Fruit fly (Drosophila melanogaster) whole organism, embryonic: ENCODE data around the gene E2f2.

ENCODE experiments used
- ATbp ChIP-seq: fragments of 200-800 bp; sonication (Bioruptor generic); optimal IDR thresholded peaks from 2 replicates; lab custom pipeline; 2017; ENCODE audit warnings: missing biosample characterization, mild to moderate bottlenecking, missing genetic modification characterization, missing genetic modification reagents
- Asciz ChIP-seq: fragments of 200-800 bp; sonication (Bioruptor generic); optimal IDR thresholded peaks from 2 replicates; lab custom pipeline; 2017; ENCODE audit warnings: missing biosample characterization, mild to moderate bottlenecking, missing genetic modification characterization, missing genetic modification reagents
- Blimp-1 ChIP-seq: fragments of 200-800 bp; sonication (Bioruptor generic); optimal IDR thresholded peaks from 3 replicates; lab custom pipeline; 2018; ENCODE audit warnings: missing biosample characterization, missing genetic modification characterization, mild to moderate bottlenecking, moderate library complexity, missing genetic modification reagents
- CG13424 ChIP-seq: fragments of 200-800 bp; sonication (Bioruptor generic); optimal IDR thresholded peaks from 2 replicates; lab custom pipeline; 2019; ENCODE audit warnings: missing biosample characterization, mild to moderate bottlenecking, missing genetic modification characterization, moderate library complexity
- CG13894 ChIP-seq: fragments of 200-800 bp; sonication (Bioruptor generic); optimal IDR thresholded peaks from 3 replicates; lab custom pipeline; 2018; ENCODE audit warnings: missing biosample characterization, mild to moderate bottlenecking, missing genetic modification characterization, moderate library complexity
- CG14050 ChIP-seq: fragments of 200-800 bp; sonication (Bioruptor generic); IDR thresholded peaks from 3 replicates; pipeline ENCODE4 v1.3.6; 2022; ENCODE audit warnings: missing biosample characterization, missing genetic modification characterization
- CG1529 ChIP-seq: fragments of 200-800 bp; sonication (Bioruptor generic); optimal IDR thresholded peaks from 3 replicates; lab custom pipeline; 2018; ENCODE audit warnings: missing biosample characterization, missing genetic modification characterization
- CG15479 ChIP-seq: fragments of 200-800 bp; sonication (Bioruptor generic); optimal IDR thresholded peaks from 3 replicates; lab custom pipeline; 2019; ENCODE audit warnings: missing biosample characterization, mild to moderate bottlenecking, missing genetic modification characterization, moderate library complexity
- CG15696 ChIP-seq: fragments of 200-800 bp; sonication (Bioruptor generic); optimal IDR thresholded peaks from 2 replicates; lab custom pipeline; 2019; ENCODE audit warnings: missing biosample characterization, mild to moderate bottlenecking, missing genetic modification characterization, moderate library complexity
- CG17829 ChIP-seq: fragments of 200-800 bp; optimal IDR thresholded peaks from 2 replicates; lab custom pipeline; 2019; ENCODE audit warnings: missing biosample characterization, mild to moderate bottlenecking, missing genetic modification characterization, moderate library complexity
- CG18599 ChIP-seq: fragments of 200-800 bp; sonication (Bioruptor generic); optimal IDR thresholded peaks from 3 replicates; lab custom pipeline; 2017; ENCODE audit warnings: missing biosample characterization, missing genetic modification characterization, mild to moderate bottlenecking, moderate library complexity, missing genetic modification reagents
- CG2199 ChIP-seq: fragments of 200-800 bp; sonication (Bioruptor generic); IDR thresholded peaks from 3 replicates; pipeline ENCODE4 v1.3.6; 2022; ENCODE audit warnings: missing biosample characterization, missing genetic modification characterization
- CG2202 ChIP-seq: fragments of 200-800 bp; sonication (Bioruptor generic); optimal IDR thresholded peaks from 2 replicates; lab custom pipeline; 2018; ENCODE audit warnings: missing biosample characterization, mild to moderate bottlenecking, missing genetic modification characterization
- CG2875 ChIP-seq: fragments of 200-800 bp; sonication (Bioruptor generic); optimal IDR thresholded peaks from 2 replicates; lab custom pipeline; 2017; ENCODE audit warnings: missing biosample characterization, mild to moderate bottlenecking, missing genetic modification characterization, missing genetic modification reagents
- CG3407 ChIP-seq: fragments of 200-800 bp; sonication (Bioruptor generic); optimal IDR thresholded peaks from 2 replicates; lab custom pipeline; 2018; ENCODE audit warnings: missing biosample characterization, mild to moderate bottlenecking, missing genetic modification characterization
- CG5953 ChIP-seq: fragments of 200-800 bp; sonication (Bioruptor generic); IDR thresholded peaks from 2 replicates; pipeline ENCODE4 v1.3.6; 2022; ENCODE audit warnings: missing biosample characterization, missing genetic modification characterization
- CG6813 ChIP-seq: fragments of 200-800 bp; sonication (Bioruptor generic); optimal IDR thresholded peaks from 2 replicates; lab custom pipeline; 2017; ENCODE audit warnings: missing biosample characterization, missing genetic modification characterization, mild to moderate bottlenecking, moderate library complexity, missing genetic modification reagents
- Chrac-16 ChIP-seq: fragments of 200-800 bp; sonication (Bioruptor generic); optimal IDR thresholded peaks from 3 replicates; lab custom pipeline; 2016; ENCODE audit warnings: missing biosample characterization, missing genetic modification characterization
- CrebB ChIP-seq: fragments of 200-800 bp; sonication (Bioruptor generic); optimal IDR thresholded peaks from 3 replicates; lab custom pipeline; 2018; ENCODE audit warnings: missing biosample characterization, mild to moderate bottlenecking, missing genetic modification characterization
- Deaf1 ChIP-seq: fragments of 200-800 bp; optimal IDR thresholded peaks from 3 replicates; lab custom pipeline; 2019; ENCODE audit warnings: missing biosample characterization, mild to moderate bottlenecking, missing genetic modification characterization, moderate library complexity
- Drgx ChIP-seq: fragments of 200-800 bp; sonication (Bioruptor generic); IDR thresholded peaks from 2 replicates; pipeline ENCODE4 v1.3.6; 2022; ENCODE audit warnings: missing biosample characterization, missing genetic modification characterization
- Hr39 ChIP-seq: fragments of >200 bp; optimal IDR thresholded peaks from 2 replicates; lab custom pipeline; 2017
- Hr51 ChIP-seq, 2 experiments: fragments of 200-800 bp; sonication (Bioruptor generic); optimal IDR thresholded peaks; 2 replicates in 1 of 2; 3 replicates in 1 of 2; lab custom pipeline; 2016 to 2018; ENCODE audit warnings: missing biosample characterization in 2 of 2, missing genetic modification characterization in 2 of 2, mild to moderate bottlenecking in 1 of 2, moderate library complexity in 1 of 2
- MBD-R2 ChIP-seq: fragments of 200-800 bp; sonication (Bioruptor generic); IDR thresholded peaks from 2 replicates; pipeline ENCODE4 v1.3.6; 2022; ENCODE audit warnings: missing biosample characterization, missing genetic modification characterization
- Mad ChIP-seq: fragments of 200-800 bp; sonication (Bioruptor generic); optimal IDR thresholded peaks from 2 replicates; lab custom pipeline; 2016; ENCODE audit warnings: missing biosample characterization, missing genetic modification characterization
- ato ChIP-seq: fragments of 200-800 bp; sonication (Bioruptor generic); IDR thresholded peaks from 2 replicates; pipeline ENCODE4 v1.3.6; 2022; ENCODE audit warnings: missing biosample characterization, missing genetic modification characterization; ENCODE audit not compliant: partially characterized antibody
- bcd ChIP-seq: fragments of 200-800 bp; sonication (Bioruptor generic); optimal IDR thresholded peaks from 2 replicates; lab custom pipeline; 2017; ENCODE audit warnings: missing biosample characterization, mild to moderate bottlenecking, missing genetic modification characterization
- bigmax ChIP-seq: fragments of 200-800 bp; sonication (Bioruptor generic); optimal IDR thresholded peaks from 2 replicates; lab custom pipeline; 2018; ENCODE audit warnings: missing biosample characterization, mild to moderate bottlenecking, missing genetic modification characterization
- danr ChIP-seq: fragments of 200-800 bp; sonication (Bioruptor generic); IDR thresholded peaks from 2 replicates; pipeline ENCODE4 v1.3.6; 2022; ENCODE audit warnings: missing biosample characterization, missing genetic modification characterization
- dmrt11E ChIP-seq: fragments of 200-800 bp; sonication (Bioruptor generic); optimal IDR thresholded peaks from 3 replicates; lab custom pipeline; 2018; ENCODE audit warnings: missing biosample characterization, mild to moderate bottlenecking, missing genetic modification characterization, moderate library complexity
- en ChIP-seq: fragments of 200-800 bp; sonication (Bioruptor generic); optimal IDR thresholded peaks from 2 replicates; lab custom pipeline; 2016; ENCODE audit warnings: missing biosample characterization, missing genetic modification characterization
- gem ChIP-seq: fragments of 200-800 bp; sonication (Bioruptor generic); optimal IDR thresholded peaks from 2 replicates; lab custom pipeline; 2019; ENCODE audit warnings: missing biosample characterization, mild to moderate bottlenecking, missing genetic modification characterization, moderate library complexity
- grau ChIP-seq: fragments of 200-800 bp; optimal IDR thresholded peaks from 3 replicates; lab custom pipeline; 2019; ENCODE audit warnings: missing biosample characterization, mild to moderate bottlenecking, missing genetic modification characterization, moderate library complexity
- mld ChIP-seq: fragments of 200-800 bp; sonication (Bioruptor generic); IDR thresholded peaks from 3 replicates; pipeline ENCODE4 v1.3.6; 2022; ENCODE audit warnings: missing biosample characterization, missing genetic modification characterization; ENCODE audit not compliant: partially characterized antibody
- nerfin-1 ChIP-seq: fragments of 200-800 bp; sonication (Bioruptor generic); optimal IDR thresholded peaks from 3 replicates; lab custom pipeline; 2019; ENCODE audit warnings: missing biosample characterization, mild to moderate bottlenecking, missing genetic modification characterization, moderate library complexity
- prd ChIP-seq, 3 experiments: fragments of >200 bp in 2 of 3; fragments of 200-800 bp in 1 of 3; sonication (Bioruptor generic) in 1 of 3; optimal IDR thresholded peaks in 2 of 3; IDR thresholded peaks in 1 of 3; 2 replicates in 2 of 3; 3 replicates in 1 of 3; pipeline versions ENCODE4 v1.3.6 to Lab custom; 2017 to 2022; ENCODE audit warnings: missing biosample characterization in 1 of 3, missing genetic modification characterization in 1 of 3
- zen2 ChIP-seq: fragments of 200-800 bp; sonication (Bioruptor generic); IDR thresholded peaks from 3 replicates; pipeline ENCODE4 v1.3.6; 2022; ENCODE audit warnings: missing biosample characterization, missing genetic modification characterization; ENCODE audit not compliant: partially characterized antibody

The E2f2 gene

DNA sequence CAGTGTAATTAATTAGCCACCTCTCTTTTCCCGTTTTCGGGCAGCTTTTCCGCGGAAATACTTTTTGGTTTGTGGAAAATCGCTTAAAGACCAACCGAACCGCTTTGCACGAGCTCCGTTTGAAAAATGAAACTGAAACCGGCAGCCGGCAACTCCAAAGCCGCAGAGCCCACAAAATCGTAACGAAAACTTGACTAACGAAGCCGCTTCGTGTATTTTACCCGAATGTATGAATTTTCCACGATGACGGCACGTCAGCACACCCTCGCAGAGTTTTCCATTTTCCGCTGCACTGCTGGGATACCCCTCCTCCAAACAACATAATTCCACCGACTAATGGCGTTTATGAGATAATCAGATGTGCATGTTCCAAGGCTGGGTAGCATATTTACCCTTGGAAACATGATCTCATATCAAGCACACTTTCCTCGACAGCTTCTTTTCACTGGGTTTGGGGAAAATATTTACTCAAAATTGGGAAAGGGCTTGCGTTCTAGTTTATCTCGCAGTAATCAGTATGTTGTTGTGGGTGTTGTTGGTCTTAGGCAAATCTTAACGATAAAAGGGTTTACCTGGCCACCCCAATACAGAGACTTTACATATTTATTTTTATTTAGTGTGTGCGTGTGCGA, 42.2 kb upstream of the E2f2 start, which contains the start of gene Ret:
Ret (minus strand) TSS at position 130 of the 632 bp plus-strand sequence.
- TF ChIP-seq CG15479 (GFP tag; lab: Kevin White, UChicago) (peak; percentile 9), bcd (GFP tag; lab: Kevin White, UChicago) (no peak), CG18599 (peak; percentile 16), Mad (GFP tag; lab: Kevin White, UChicago) (no peak), Hr51 (GFP tag; optimal IDR thresholded peaks at IDR 0.05; lab: Kevin White, UChicago) (no peak), Deaf1 (tag; lab: Kevin White, UChicago) (peak; percentile 94), en (GFP tag; lab: Kevin White, UChicago) (no peak), ATbp (GFP tag; lab: Kevin White, UChicago) (peak; percentile 50), danr (GFP tag; lab: Robert Waterston, UW) (no peak), Asciz (peak; percentile 6), CG13894 (peak; percentile 5), CG15696 (peak; percentile 35), CG2199 (GFP tag; lab: Robert Waterston, UW) (peak; percentile 37; the same call in 1 of the 3 replicates), Hr39 (lab: Kevin White, UChicago) (no peak), CG2202 (tag; lab: Kevin White, UChicago) (no peak), CG17829 (tag; lab: Kevin White, UChicago) (no peak), CG13424 (tag; lab: Kevin White, UChicago) (no peak), Blimp-1 (GFP tag; lab: Kevin White, UChicago) (peak; percentile 15), CG3407 (GFP tag; lab: Kevin White, UChicago) (no peak), CG1529 (GFP tag; lab: Kevin White, UChicago) (peak; percentile 11), CG6813 (GFP tag; lab: Kevin White, UChicago) (peak; percentile 14), CG14050 (GFP tag; lab: Robert Waterston, UW) (no peak), nerfin-1 (tag; lab: Kevin White, UChicago) (peak; percentile 9), zen2 (no peak), dmrt11E (tag; lab: Kevin White, UChicago) (peak; percentile 1), bigmax (GFP tag; lab: Kevin White, UChicago) (no peak), ato (peak; percentile 14; the same call in 1 of the 2 replicates), prd (optimal IDR thresholded peaks at IDR 0.05; lab: Kevin White, UChicago) (no peak), prd (GFP tag; IDR thresholded peaks at IDR 0.05; lab: Robert Waterston, UW) (no peak), CG5953 (no peak)

DNA sequence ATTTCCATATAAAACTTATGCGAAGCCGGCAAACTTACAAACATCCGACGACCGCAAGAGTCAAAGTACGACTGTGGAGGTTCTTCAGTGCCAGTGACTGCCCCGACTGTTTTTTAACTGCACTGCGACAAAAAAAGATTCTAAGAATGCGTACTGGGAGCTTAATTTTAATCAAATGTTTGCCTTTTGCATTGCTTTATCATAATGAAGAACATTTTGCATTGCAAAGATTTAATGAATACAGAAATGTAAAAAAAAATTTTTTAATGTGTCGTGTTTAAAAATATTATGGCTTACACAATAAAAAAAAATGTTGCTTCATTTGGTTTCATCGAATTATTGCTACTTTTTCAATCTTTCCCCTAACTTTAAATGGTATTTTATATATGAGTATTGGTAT, 40.6 kb upstream of the E2f2 start:
- TF ChIP-seq gem (tag; lab: Kevin White, UChicago), result peak; percentile 6
- TF ChIP-seq CrebB (tag; lab: Kevin White, UChicago), result no peak
- no peak for TF ChIP-seq CG2875 (GFP tag; lab: Kevin White, UChicago)
- no peak for TF ChIP-seq grau (tag; lab: Kevin White, UChicago)
- TF ChIP-seq mld (GFP tag; lab: Robert Waterston, UW), result no peak
- TF ChIP-seq Chrac-16 (GFP tag; lab: Kevin White, UChicago), result no peak
- TF ChIP-seq Drgx, result peak; percentile 62
- TF ChIP-seq MBD-R2 (GFP tag; lab: Robert Waterston, UW), result no peak
